Fruit fly (Drosophila melanogaster) whole organism, prepupa: ENCODE measurements around the gene mas.

Source experiments
- Blimp-1 ChIP-seq: fragments of 200-800 bp; sonication (Bioruptor generic); optimal IDR thresholded peaks from 3 replicates; lab custom pipeline; 2017; ENCODE audit warnings: missing biosample characterization, missing genetic modification characterization, mild to moderate bottlenecking, moderate library complexity, missing genetic modification reagents
- CG10669 ChIP-seq: fragments of 200-800 bp; sonication (Bioruptor generic); optimal IDR thresholded peaks from 3 replicates; lab custom pipeline; 2018; ENCODE audit warnings: missing biosample characterization, mild to moderate bottlenecking, missing genetic modification characterization, moderate library complexity
- CG11294 ChIP-seq: fragments of 200-800 bp; sonication (Bioruptor generic); IDR thresholded peaks from 2 replicates; pipeline ENCODE4 v1.3.6; 2022; ENCODE audit warnings: missing biosample characterization, missing genetic modification characterization
- CG11762 ChIP-seq: fragments of 200-800 bp; sonication (Bioruptor generic); optimal IDR thresholded peaks from 3 replicates; lab custom pipeline; 2016; ENCODE audit warnings: missing biosample characterization, missing genetic modification characterization; ENCODE audit not compliant: insufficient read depth
- CG11902 ChIP-seq: fragments of 200-800 bp; sonication (Bioruptor generic); optimal IDR thresholded peaks from 3 replicates; lab custom pipeline; 2016; ENCODE audit warnings: missing biosample characterization, missing genetic modification characterization
- CG1621 ChIP-seq: fragments of 200-800 bp; sonication (Bioruptor generic); optimal IDR thresholded peaks from 3 replicates; lab custom pipeline; 2018; ENCODE audit warnings: missing biosample characterization, mild to moderate bottlenecking, missing genetic modification characterization
- CG16779 ChIP-seq: fragments of 200-800 bp; sonication (Bioruptor generic); optimal IDR thresholded peaks from 3 replicates; lab custom pipeline; 2017; ENCODE audit warnings: missing biosample characterization, mild to moderate bottlenecking, missing genetic modification characterization
- CG3032 ChIP-seq: fragments of 200-800 bp; optimal IDR thresholded peaks from 2 replicates; lab custom pipeline; 2019; ENCODE audit warnings: missing biosample characterization, mild to moderate bottlenecking, missing genetic modification characterization, moderate library complexity
- CG31627 ChIP-seq: fragments of 200-800 bp; sonication (Bioruptor generic); optimal IDR thresholded peaks from 3 replicates; lab custom pipeline; 2016; ENCODE audit warnings: missing biosample characterization, missing genetic modification characterization
- CG3919 ChIP-seq: fragments of 200-800 bp; sonication (Bioruptor generic); optimal IDR thresholded peaks from 3 replicates; lab custom pipeline; 2016; ENCODE audit warnings: missing biosample characterization, missing genetic modification characterization
- CG6163 ChIP-seq: fragments of 200-800 bp; sonication (Bioruptor generic); IDR thresholded peaks from 3 replicates; pipeline ENCODE4 v1.3.6; 2022; ENCODE audit warnings: missing biosample characterization, missing genetic modification characterization
- CG6276 ChIP-seq: fragments of 200-800 bp; sonication (Bioruptor generic); optimal IDR thresholded peaks from 2 replicates; lab custom pipeline; 2017; ENCODE audit warnings: missing biosample characterization, mild to moderate bottlenecking, missing genetic modification characterization
- CG6792 ChIP-seq: fragments of 200-800 bp; sonication (Bioruptor generic); optimal IDR thresholded peaks from 3 replicates; lab custom pipeline; 2016; ENCODE audit warnings: missing biosample characterization, missing genetic modification characterization
- CG6808 ChIP-seq: fragments of 200-800 bp; sonication (Bioruptor generic); optimal IDR thresholded peaks from 3 replicates; lab custom pipeline; 2017; ENCODE audit warnings: missing biosample characterization, missing genetic modification characterization, mild to moderate bottlenecking, moderate library complexity, missing genetic modification reagents
- CG8319 ChIP-seq: fragments of 200-800 bp; sonication (Bioruptor generic); optimal IDR thresholded peaks from 3 replicates; lab custom pipeline; 2016; ENCODE audit warnings: missing biosample characterization, missing genetic modification characterization
- CG8632 ChIP-seq: fragments of 200-800 bp; sonication (Bioruptor generic); optimal IDR thresholded peaks from 3 replicates; lab custom pipeline; 2016; ENCODE audit warnings: missing biosample characterization, missing genetic modification characterization
- CG9139 ChIP-seq: fragments of 200-800 bp; sonication (Bioruptor generic); optimal IDR thresholded peaks from 3 replicates; lab custom pipeline; 2017; ENCODE audit warnings: missing biosample characterization, mild to moderate bottlenecking, missing genetic modification characterization
- Eip75B ChIP-seq: fragments of 200-800 bp; sonication (Bioruptor generic); optimal IDR thresholded peaks from 3 replicates; lab custom pipeline; 2016; ENCODE audit warnings: missing biosample characterization, missing genetic modification characterization
- Eip78C ChIP-seq: fragments of 200-800 bp; sonication (Bioruptor generic); peaks from one replicate; lab custom pipeline; 2016; ENCODE audit warnings: missing biosample characterization, missing genetic modification characterization
- Eip93F ChIP-seq: fragments of 200-800 bp; sonication (Bioruptor generic); optimal IDR thresholded peaks from 2 replicates; lab custom pipeline; 2016; ENCODE audit warnings: missing biosample characterization, mild to moderate bottlenecking, missing genetic modification characterization
- Ets21C ChIP-seq: fragments of 200-800 bp; sonication (Bioruptor generic); optimal IDR thresholded peaks from 3 replicates; lab custom pipeline; 2016; ENCODE audit warnings: missing biosample characterization, missing genetic modification characterization
- Ets96B ChIP-seq: fragments of 200-800 bp; optimal IDR thresholded peaks from 2 replicates; lab custom pipeline; 2019; ENCODE audit warnings: missing biosample characterization, mild to moderate bottlenecking, missing genetic modification characterization, moderate library complexity
- Gug ChIP-seq: fragments of 200-800 bp; sonication (Bioruptor generic); IDR thresholded peaks from 2 replicates; pipeline ENCODE4 v1.3.6; 2022; ENCODE audit warnings: missing biosample characterization, missing genetic modification characterization
- Hr39 ChIP-seq: fragments of 200-800 bp; sonication (Bioruptor generic); optimal IDR thresholded peaks from 2 replicates; lab custom pipeline; 2016; ENCODE audit warnings: missing biosample characterization, missing genetic modification characterization
- Hr4 ChIP-seq: fragments of 200-800 bp; sonication (Bioruptor generic); optimal IDR thresholded peaks from 3 replicates; lab custom pipeline; 2016; ENCODE audit warnings: missing biosample characterization, missing genetic modification characterization
- Sox14 ChIP-seq: fragments of 200-800 bp; sonication (Bioruptor generic); optimal IDR thresholded peaks from 3 replicates; lab custom pipeline; 2016; ENCODE audit warnings: missing biosample characterization, missing genetic modification characterization
- achi ChIP-seq: fragments of 200-800 bp; sonication (Bioruptor generic); optimal IDR thresholded peaks from 3 replicates; lab custom pipeline; 2016; ENCODE audit warnings: missing biosample characterization, missing genetic modification characterization
- acj6 ChIP-seq: fragments of 200-800 bp; sonication (Bioruptor generic); optimal IDR thresholded peaks from 3 replicates; lab custom pipeline; 2016; ENCODE audit warnings: missing biosample characterization, missing genetic modification characterization
- dsx ChIP-seq: fragments of 200-800 bp; optimal IDR thresholded peaks from 3 replicates; lab custom pipeline; 2019; ENCODE audit warnings: missing biosample characterization, mild to moderate bottlenecking, missing genetic modification characterization, moderate library complexity; ENCODE audit not compliant: poor library complexity, severe bottlenecking
- eg ChIP-seq: fragments of 200-800 bp; sonication (Bioruptor generic); IDR thresholded peaks from 3 replicates; pipeline ENCODE4 v1.3.6; 2022; ENCODE audit warnings: missing biosample characterization, missing genetic modification characterization
- fd59A ChIP-seq: fragments of 200-800 bp; sonication (Bioruptor generic); optimal IDR thresholded peaks from 2 replicates; lab custom pipeline; 2017; ENCODE audit warnings: missing biosample characterization, mild to moderate bottlenecking, missing genetic modification characterization, missing genetic modification reagents
- salr ChIP-seq, 2 experiments: fragments of 200-800 bp; sonication (Bioruptor generic); optimal IDR thresholded peaks; 3 replicates each; lab custom pipeline; 2016 to 2018; ENCODE audit warnings: missing biosample characterization in 2 of 2, missing genetic modification characterization in 2 of 2, mild to moderate bottlenecking in 1 of 2
- spab ChIP-seq: fragments of 200-800 bp; sonication (Bioruptor generic); optimal IDR thresholded peaks from 2 replicates; lab custom pipeline; 2017; ENCODE audit warnings: missing biosample characterization, mild to moderate bottlenecking, missing genetic modification characterization, missing genetic modification reagents
- ss ChIP-seq, 2 experiments: fragments of 200-800 bp; sonication (Bioruptor generic); optimal IDR thresholded peaks; 2 replicates in 1 of 2; 3 replicates in 1 of 2; lab custom pipeline; 2017 to 2018; ENCODE audit warnings: mild to moderate bottlenecking in 2 of 2, missing biosample characterization in 2 of 2, missing genetic modification characterization in 2 of 2, moderate library complexity in 1 of 2
- svp ChIP-seq: fragments of 200-800 bp; sonication (Bioruptor generic); peaks from one replicate; lab custom pipeline; 2016; ENCODE audit warnings: missing biosample characterization, missing genetic modification characterization
- topi ChIP-seq: fragments of 200-800 bp; sonication (Bioruptor generic); optimal IDR thresholded peaks from 3 replicates; lab custom pipeline; 2016; ENCODE audit warnings: missing biosample characterization, missing genetic modification characterization
- vri ChIP-seq: fragments of 200-800 bp; sonication (Bioruptor generic); optimal IDR thresholded peaks from 3 replicates; lab custom pipeline; 2016; ENCODE audit warnings: missing biosample characterization, mild to moderate bottlenecking, missing genetic modification characterization

mas gene

dm6 chr3L:4158361-4158760 lies 8.9 kb downstream of the mas start (continued):
- TF ChIP-seq Gug, result 0 out of 2 replicates have a peak, but pooled peaks have one; percentile 35
- TF ChIP-seq Eip75B (GFP tag; lab: Kevin White, UChicago), result peak; percentile 61
- peak; percentile 63 for TF ChIP-seq dsx
- TF ChIP-seq fd59A, result peak; percentile 62
- TF ChIP-seq svp (GFP tag; lab: Kevin White, UChicago), result peak; percentile 78
- TF ChIP-seq CG11762 (GFP tag; lab: Kevin White, UChicago), result peak; percentile 44
- peak; percentile 40; the same call in 2 of the 3 replicates for TF ChIP-seq eg
- peak; percentile 67 for TF ChIP-seq acj6 (GFP tag; lab: Kevin White, UChicago)

DNA sequence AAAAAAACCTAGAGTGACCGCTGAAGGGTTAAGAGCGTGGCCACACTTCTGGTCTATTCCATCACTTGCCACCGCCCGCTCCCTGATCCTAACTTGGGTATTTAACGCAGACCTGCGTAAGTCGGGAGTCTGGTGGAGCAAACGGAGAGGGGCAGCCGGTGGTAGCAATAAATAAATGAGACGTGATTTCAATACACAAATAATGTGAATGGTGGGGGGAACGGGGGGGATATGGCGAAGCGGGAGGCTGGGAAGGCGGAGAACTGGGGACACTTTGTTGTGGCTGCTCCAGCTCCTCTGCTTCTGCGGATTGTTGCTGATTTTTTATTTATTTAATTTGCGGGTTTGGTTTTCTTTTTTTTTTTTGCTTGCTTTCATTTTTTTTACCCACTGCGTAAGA lies 9.4 kb downstream of the mas start:
- TF ChIP-seq eg (no peak), dsx (peak; percentile 52)

DNA sequence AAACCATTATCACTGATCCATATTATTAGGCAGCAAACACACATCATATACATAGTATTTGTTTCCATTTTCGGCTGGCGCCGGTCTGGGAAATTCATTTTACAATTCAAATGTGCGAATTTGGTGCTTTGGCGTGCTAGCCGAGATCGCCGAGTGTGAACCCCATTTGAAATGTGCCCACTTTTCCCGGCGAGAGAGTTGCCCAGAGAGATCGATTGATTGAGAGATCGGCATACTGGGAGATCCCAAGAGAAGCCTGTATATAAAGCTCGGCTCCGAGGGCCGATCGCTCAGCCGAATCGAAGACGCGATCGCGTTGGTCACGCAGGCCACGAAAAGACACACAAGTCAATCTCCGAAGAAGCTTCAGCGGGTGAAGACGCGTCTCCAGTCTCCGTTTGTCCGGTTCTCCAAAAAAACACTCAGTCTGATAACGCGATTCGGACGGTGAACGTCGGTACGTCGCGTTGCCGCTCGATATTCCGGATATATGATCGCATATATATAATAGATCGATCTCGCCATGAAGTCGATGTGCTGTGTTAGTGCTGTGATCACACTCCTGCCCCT lies 18.8 kb downstream of the mas start, which contains the start of gene CG1299:
Gene CG1299, plus strand, starts transcription at position 291 of the 570 bp plus-strand sequence.
- TF ChIP-seq CG6808 (GFP tag; lab: Kevin White, UChicago) (no peak), CG9139 (GFP tag; lab: Kevin White, UChicago) (peak; percentile 2), CG11902 (GFP tag; lab: Kevin White, UChicago) (no peak), Ets96B (tag; lab: Kevin White, UChicago) (no peak), Hr4 (GFP tag; lab: Kevin White, UChicago) (no peak), svp (GFP tag; lab: Kevin White, UChicago) (no peak), topi (GFP tag; lab: Kevin White, UChicago) (no peak), CG6792 (GFP tag; lab: Kevin White, UChicago) (no peak), CG8319 (no peak), Ets21C (GFP tag; lab: Kevin White, UChicago) (no peak), CG10669 (GFP tag; lab: Kevin White, UChicago) (no peak), CG6163 (peak; percentile 35; the same call in 1 of the 3 replicates), CG1621 (peak; percentile 57), Eip78C (GFP tag; lab: Kevin White, UChicago) (peak; percentile 71), CG6276 (GFP tag; lab: Kevin White, UChicago) (no peak), CG11294 (no peak), ss (GFP tag; optimal IDR thresholded peaks at IDR 0.05; lab: Kevin White, UChicago) (peak; percentile 19 to 44), achi (no peak), Eip75B (GFP tag; lab: Kevin White, UChicago) (peak; percentile 18), CG3919 (GFP tag; lab: Kevin White, UChicago) (no peak), Sox14 (GFP tag; lab: Kevin White, UChicago) (no peak), salr (GFP tag; optimal IDR thresholded peaks at IDR 0.05; lab: Kevin White, UChicago) (no peak)

DNA sequence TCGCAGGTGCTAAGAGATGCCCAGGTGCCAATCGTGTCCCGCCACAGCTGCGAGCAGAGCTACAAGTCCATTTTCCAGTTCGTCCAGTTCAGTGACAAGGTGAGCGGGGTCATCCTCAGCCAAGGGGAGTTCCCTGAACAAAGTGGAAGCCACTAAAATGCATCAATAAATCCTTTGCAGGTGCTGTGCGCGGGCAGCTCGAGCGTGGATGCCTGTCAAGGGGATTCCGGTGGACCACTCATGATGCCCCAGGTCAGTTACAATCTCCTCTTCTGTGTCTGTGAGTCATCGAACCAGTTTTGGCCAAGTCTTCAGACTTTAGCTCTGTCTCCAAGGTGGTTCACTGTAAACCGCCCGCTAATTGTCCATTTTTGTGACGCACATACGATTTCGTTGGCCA lies 22.0 kb downstream of the mas start:
- TF ChIP-seq CG8632 (GFP tag; lab: Kevin White, UChicago) (no peak), CG16779 (no peak), acj6 (GFP tag; lab: Kevin White, UChicago) (no peak), spab (GFP tag; lab: Kevin White, UChicago) (no peak), CG3919 (GFP tag; lab: Kevin White, UChicago) (no peak), Eip75B (GFP tag; lab: Kevin White, UChicago) (no peak), Blimp-1 (GFP tag; lab: Kevin White, UChicago) (no peak), CG31627 (GFP tag; lab: Kevin White, UChicago) (no peak), Eip93F (GFP tag; lab: Kevin White, UChicago) (no peak), Hr39 (GFP tag; lab: Kevin White, UChicago) (no peak), CG11762 (GFP tag; lab: Kevin White, UChicago) (no peak), CG6792 (GFP tag; lab: Kevin White, UChicago) (no peak), CG3032 (tag; lab: Kevin White, UChicago) (no peak), vri (GFP tag; lab: Kevin White, UChicago) (no peak)
